Fruit fly (Drosophila melanogaster) whole organism, embryonic: ENCODE results near the gene sip1.

Experiments used
- Gug ChIP-seq: fragments of 200-800 bp; sonication (Bioruptor generic); IDR thresholded peaks from 4 replicates; pipeline ENCODE4 v1.3.6; 2022; ENCODE audit warnings: missing biosample characterization, missing genetic modification characterization
- Sry-β ChIP-seq: fragments of 200-800 bp; sonication (Bioruptor generic); optimal IDR thresholded peaks from 2 replicates; lab custom pipeline; 2018; ENCODE audit warnings: missing biosample characterization, mild to moderate bottlenecking, missing genetic modification characterization, moderate library complexity
- ci ChIP-seq: fragments of 200-800 bp; sonication (Bioruptor generic); IDR thresholded peaks from 3 replicates; pipeline ENCODE4 v1.3.6; 2022; ENCODE audit warnings: missing biosample characterization, missing genetic modification characterization
- fru ChIP-seq: fragments of >200 bp; optimal IDR thresholded peaks from 2 replicates; lab custom pipeline; 2017
- sima ChIP-seq: fragments of 200-800 bp; sonication (Bioruptor generic); optimal IDR thresholded peaks from 2 replicates; lab custom pipeline; 2016; ENCODE audit warnings: missing biosample characterization, missing genetic modification characterization

DNA sequence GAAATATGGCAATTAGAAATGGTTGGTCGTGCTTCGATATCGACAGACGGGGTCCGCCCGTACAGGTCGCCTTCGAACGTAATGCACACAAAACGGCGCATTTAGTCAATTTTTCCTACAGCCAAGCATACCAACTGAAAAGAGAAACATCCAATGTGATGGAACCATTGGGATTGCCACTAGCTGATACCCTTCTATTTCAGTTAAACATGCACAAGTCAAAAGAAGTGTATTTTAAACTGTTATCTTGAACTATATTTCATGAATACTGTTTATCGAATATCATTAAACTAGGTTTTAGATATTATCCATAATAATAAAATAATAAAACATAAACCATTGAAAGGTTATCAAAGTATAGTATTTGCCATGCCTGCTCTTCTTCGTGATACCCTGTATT is 5.2 kb downstream of the sip1 start:
- no peak for TF ChIP-seq Sry-β (GFP tag; lab: Kevin White, UChicago)
- TF ChIP-seq Gug (GFP tag; lab: Robert Waterston, UW): no peak
- TF ChIP-seq fru: no peak
- no peak for TF ChIP-seq sima (GFP tag; lab: Kevin White, UChicago)
- TF ChIP-seq ci (GFP tag; lab: Robert Waterston, UW): no peak
